Fruit fly (Drosophila melanogaster) whole organism, wandering third instar larva: Measurements from ENCODE around the gene CG18622.
"Not testable (repeated sequence)": the region's sequence is repeated elsewhere in the genome, so short reads cannot be mapped to it uniquely, and the experiment has no call there.

Source experiments
- Abd-B ChIP-seq: fragments of >200 bp; optimal IDR thresholded peaks from 2 replicates; lab custom pipeline; 2017; ENCODE audit warnings: missing biosample characterization, missing genetic modification characterization
- CG32264 ChIP-seq: fragments of 200-800 bp; sonication (Bioruptor generic); optimal IDR thresholded peaks from 2 replicates; lab custom pipeline; 2016; ENCODE audit warnings: missing biosample characterization, missing genetic modification characterization
- CG9705 ChIP-seq: fragments of 200-800 bp; sonication (Bioruptor generic); optimal IDR thresholded peaks from 2 replicates; lab custom pipeline; 2018; ENCODE audit warnings: missing biosample characterization, mild to moderate bottlenecking, missing genetic modification characterization
- CrebA ChIP-seq: fragments of 200-800 bp; sonication (Bioruptor generic); optimal IDR thresholded peaks from 2 replicates; lab custom pipeline; 2016; ENCODE audit warnings: missing biosample characterization, mild to moderate bottlenecking, missing genetic modification characterization, borderline replicate concordance
- Dfd ChIP-seq: fragments of >200 bp; optimal IDR thresholded peaks from 2 replicates; lab custom pipeline; 2017; ENCODE audit warnings: missing biosample characterization, missing genetic modification characterization
- Dif ChIP-seq: fragments of 200-275, 200-300 bp; sonication (Bioruptor generic); optimal IDR thresholded peaks from 2 replicates; lab custom pipeline; 2018; ENCODE audit warnings: missing biosample characterization, missing genetic modification characterization; ENCODE audit not compliant: partially characterized antibody
- GATAd ChIP-seq: sonication (Bioruptor generic); optimal IDR thresholded peaks from 2 replicates; lab custom pipeline; 2016; ENCODE audit warnings: missing biosample characterization, missing genetic modification characterization
- HLH106 ChIP-seq: fragments of 200-800 bp; optimal IDR thresholded peaks from 3 replicates; lab custom pipeline; 2019; ENCODE audit warnings: missing biosample characterization, mild to moderate bottlenecking, missing genetic modification characterization, moderate library complexity
- Hnf4 ChIP-seq: fragments of 200-800 bp; sonication (Bioruptor generic); optimal IDR thresholded peaks from 2 replicates; lab custom pipeline; 2016; ENCODE audit warnings: missing biosample characterization, mild to moderate bottlenecking, missing genetic modification characterization
- Hr78 ChIP-seq: fragments of >200 bp; optimal IDR thresholded peaks from 2 replicates; lab custom pipeline; 2017; ENCODE audit warnings: missing biosample characterization, missing genetic modification characterization
- Hr83 ChIP-seq: fragments of 200-300 bp; sonication (Bioruptor generic); optimal IDR thresholded peaks from 2 replicates; lab custom pipeline; 2016; ENCODE audit warnings: missing biosample characterization, mild to moderate bottlenecking, missing genetic modification characterization, moderate library complexity; ENCODE audit not compliant: poor library complexity, severe bottlenecking
- Jra ChIP-seq: sonication (Bioruptor generic); optimal IDR thresholded peaks from 2 replicates; lab custom pipeline; 2016; ENCODE audit warnings: missing biosample characterization, missing genetic modification characterization
- Mio ChIP-seq: sonication (Bioruptor generic); optimal IDR thresholded peaks from 2 replicates; lab custom pipeline; 2016; ENCODE audit warnings: missing biosample characterization, missing genetic modification characterization
- Myc ChIP-seq: fragments of >200 bp; optimal IDR thresholded peaks from 2 replicates; lab custom pipeline; 2017
- N ChIP-seq: fragments of >200 bp; optimal IDR thresholded peaks from 2 replicates; lab custom pipeline; 2018; ENCODE audit warnings: missing biosample characterization, missing external identifiers, missing genetic modification characterization
- OdsH ChIP-seq: fragments of 200-800 bp; sonication (Bioruptor generic); optimal IDR thresholded peaks from 2 replicates; lab custom pipeline; 2016; ENCODE audit warnings: missing biosample characterization, mild to moderate bottlenecking, missing genetic modification characterization
- Rel ChIP-seq, 2 experiments: fragments of 200-800 bp; sonication (Bioruptor generic) in 1 of 2; optimal IDR thresholded peaks; 2 replicates in 1 of 2; 3 replicates in 1 of 2; lab custom pipeline; 2016 to 2019; ENCODE audit warnings: mild to moderate bottlenecking in 2 of 2, missing biosample characterization in 2 of 2, missing genetic modification characterization in 2 of 2, moderate library complexity in 1 of 2
- Sp1 ChIP-seq: fragments of 200-800 bp; sonication (Bioruptor generic); optimal IDR thresholded peaks from 3 replicates; lab custom pipeline; 2019; ENCODE audit warnings: missing biosample characterization, mild to moderate bottlenecking, missing genetic modification characterization, moderate library complexity
- Vsx2 ChIP-seq: fragments of 200-300, 225-300 bp; sonication (Bioruptor generic); optimal IDR thresholded peaks from 2 replicates; lab custom pipeline; 2018; ENCODE audit warnings: missing biosample characterization, missing genetic modification characterization; ENCODE audit not compliant: partially characterized antibody
- br ChIP-seq: fragments of 200-800 bp; sonication (Bioruptor generic); optimal IDR thresholded peaks from 2 replicates; lab custom pipeline; 2016; ENCODE audit warnings: missing biosample characterization, missing genetic modification characterization
- brk ChIP-seq: fragments of 200-800 bp; sonication (Bioruptor generic); optimal IDR thresholded peaks from 2 replicates; lab custom pipeline; 2016; ENCODE audit warnings: missing biosample characterization, mild to moderate bottlenecking, missing genetic modification characterization
- dl ChIP-seq, 2 experiments: fragments of 175-275, 200-275 bp in 1 of 2; fragments of 200-275 bp in 1 of 2; sonication (Bioruptor generic); optimal IDR thresholded peaks; lab custom pipeline; 2018; ENCODE audit warnings: mild to moderate bottlenecking in 2 of 2, missing biosample characterization in 2 of 2, missing genetic modification characterization in 2 of 2, moderate library complexity in 2 of 2; ENCODE audit not compliant: partially characterized antibody in 2 of 2, insufficient read depth in 1 of 2
- dmrt93B ChIP-seq: fragments of 200-800 bp; sonication (Bioruptor generic); optimal IDR thresholded peaks from 2 replicates; lab custom pipeline; 2018; ENCODE audit warnings: missing biosample characterization, mild to moderate bottlenecking, missing genetic modification characterization
- dsf ChIP-seq: sonication (Bioruptor generic); optimal IDR thresholded peaks from 2 replicates; lab custom pipeline; 2016; ENCODE audit warnings: missing biosample characterization, missing genetic modification characterization, borderline replicate concordance
- ey ChIP-seq: fragments of 200-800 bp; sonication (Bioruptor generic); optimal IDR thresholded peaks from 2 replicates; lab custom pipeline; 2016; ENCODE audit warnings: missing biosample characterization, missing genetic modification characterization
- foxo ChIP-seq, 2 experiments: fragments of 200-800 bp; sonication (Bioruptor generic); optimal IDR thresholded peaks; 2 replicates in 1 of 2; 3 replicates in 1 of 2; lab custom pipeline; 2016 to 2017; ENCODE audit warnings: missing biosample characterization in 2 of 2, missing genetic modification characterization in 2 of 2
- fru ChIP-seq: fragments of 200-800 bp; sonication (Bioruptor generic); optimal IDR thresholded peaks from 3 replicates; lab custom pipeline; 2016; ENCODE audit warnings: missing biosample characterization, mild to moderate bottlenecking, missing genetic modification characterization
- h ChIP-seq: fragments of 200-800 bp; sonication (Bioruptor generic); optimal IDR thresholded peaks from 3 replicates; lab custom pipeline; 2016; ENCODE audit warnings: missing biosample characterization, mild to moderate bottlenecking, missing genetic modification characterization
- jim ChIP-seq: fragments of 175-275, 200-325 bp; sonication (Bioruptor generic); optimal IDR thresholded peaks from 2 replicates; lab custom pipeline; 2016; ENCODE audit warnings: missing biosample characterization, mild to moderate bottlenecking, missing genetic modification characterization
- lola ChIP-seq: fragments of >200 bp; optimal IDR thresholded peaks from 2 replicates; lab custom pipeline; 2017; ENCODE audit warnings: missing biosample characterization, missing genetic modification characterization
- pan ChIP-seq: fragments of >200 bp; optimal IDR thresholded peaks from 2 replicates; lab custom pipeline; 2017
- psq ChIP-seq: fragments of 200-800 bp; sonication (Bioruptor generic); optimal IDR thresholded peaks from 3 replicates; lab custom pipeline; 2017; ENCODE audit warnings: missing biosample characterization, mild to moderate bottlenecking, missing genetic modification characterization, moderate library complexity
- rgr ChIP-seq: fragments of 200-800 bp; sonication (Bioruptor generic); optimal IDR thresholded peaks from 3 replicates; lab custom pipeline; 2016; ENCODE audit warnings: missing biosample characterization, mild to moderate bottlenecking, missing genetic modification characterization
- sage ChIP-seq: fragments of 200-800 bp; sonication (Bioruptor generic); optimal IDR thresholded peaks from 2 replicates; lab custom pipeline; 2016; ENCODE audit warnings: missing biosample characterization, mild to moderate bottlenecking, missing genetic modification characterization
- sv ChIP-seq: fragments of 200-800 bp; sonication (Bioruptor generic); optimal IDR thresholded peaks from 3 replicates; lab custom pipeline; 2016; ENCODE audit warnings: missing biosample characterization, missing genetic modification characterization
- tai ChIP-seq: sonication (Bioruptor generic); optimal IDR thresholded peaks from 2 replicates; lab custom pipeline; 2016; ENCODE audit warnings: missing biosample characterization, missing genetic modification characterization
- usp ChIP-seq: fragments of >200 bp; optimal IDR thresholded peaks from 2 replicates; lab custom pipeline; 2017; ENCODE audit warnings: missing biosample characterization, missing genetic modification characterization
- woc ChIP-seq: sonication (Bioruptor generic); optimal IDR thresholded peaks from 2 replicates; lab custom pipeline; 2016; ENCODE audit warnings: missing biosample characterization, mild to moderate bottlenecking, missing genetic modification characterization

The CG18622 gene

DNA sequence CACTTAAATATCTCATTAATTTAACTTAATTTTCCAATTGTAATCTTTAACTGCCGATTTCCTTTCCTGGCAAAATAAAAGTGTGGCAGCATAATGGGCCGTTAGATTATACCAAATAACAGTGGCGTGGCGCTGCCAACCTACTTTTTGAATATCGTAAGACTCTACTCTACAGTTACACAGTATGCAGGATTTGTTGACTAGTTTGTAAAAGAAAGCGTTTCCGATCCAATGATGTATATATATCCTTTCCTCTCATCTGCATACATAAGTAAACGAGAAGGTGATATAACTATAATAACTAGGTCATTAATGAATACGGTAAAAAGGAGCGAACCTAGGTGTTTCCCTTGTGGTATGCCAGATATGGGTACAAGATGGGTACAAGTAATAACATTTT lies 4.2 kb upstream of the CG18622 start, which contains the start of gene EMC2B:
EMC2B (minus strand) TSS at position 98 of the 400 bp plus-strand sequence.
- no peak for TF ChIP-seq lola (GFP tag; lab: Kevin White, UChicago)
- peak; percentile 19 for TF ChIP-seq OdsH (GFP tag; lab: Kevin White, UChicago)
- peak; percentile 56 for TF ChIP-seq HLH106 (tag; lab: Kevin White, UChicago)
- TF ChIP-seq Sp1 = peak; percentile 16
- peak; percentile 61 for TF ChIP-seq Myc
- peak; percentile 77 for TF ChIP-seq Hnf4 (GFP tag; lab: Kevin White, UChicago)
- no peak for TF ChIP-seq sv
- TF ChIP-seq brk (GFP tag; lab: Kevin White, UChicago) = no peak
- TF ChIP-seq jim (GFP tag; lab: Kevin White, UChicago) = no peak
- no peak for TF ChIP-seq CrebA (GFP tag; lab: Kevin White, UChicago)
- TF ChIP-seq dmrt93B = peak; percentile 15
- TF ChIP-seq pan (lab: Kevin White, UChicago) = no peak
- peak; percentile 53 for TF ChIP-seq h
- TF ChIP-seq Dif (GFP tag; lab: Kevin White, UChicago) = no peak
- TF ChIP-seq dl (GFP tag; optimal IDR thresholded peaks at IDR 0.05; lab: Kevin White, UChicago; ENCODE audit: insufficient read depth in 1 of 2, partially characterized antibody in 2 of 2) = no peak
- no peak for TF ChIP-seq psq (GFP tag; lab: Kevin White, UChicago)
- peak; percentile 46 for TF ChIP-seq rgr (GFP tag; lab: Kevin White, UChicago)
- peak; percentile 8 for TF ChIP-seq Mio
- TF ChIP-seq Dfd (GFP tag; lab: Kevin White, UChicago) = no peak
- peak; percentile 84 for TF ChIP-seq Hr83 (GFP tag; lab: Kevin White, UChicago)
- no peak for TF ChIP-seq N (GFP tag; lab: Kevin White, UChicago)
- peak; percentile 57 for TF ChIP-seq fru
- no peak for TF ChIP-seq usp (GFP tag; lab: Kevin White, UChicago)
- TF ChIP-seq Jra (GFP tag; lab: Kevin White, UChicago) = peak; percentile 67
- TF ChIP-seq Rel (GFP tag; optimal IDR thresholded peaks at IDR 0.05; lab: Kevin White, UChicago) = no peak
- peak; percentile 9 for TF ChIP-seq Rel (tag; optimal IDR thresholded peaks at IDR 0.05; lab: Kevin White, UChicago)
- peak; percentile 24 for TF ChIP-seq CG9705 (GFP tag; lab: Kevin White, UChicago)
- peak in 1 of 2 experiments; percentile 71 for TF ChIP-seq foxo (GFP tag; optimal IDR thresholded peaks at IDR 0.05; lab: Kevin White, UChicago)
- TF ChIP-seq Vsx2 (GFP tag; lab: Kevin White, UChicago) = no peak
- TF ChIP-seq CG32264 = peak; percentile 54
- peak; percentile 21 for TF ChIP-seq ey
- TF ChIP-seq dsf (GFP tag; lab: Kevin White, UChicago) = no peak
- peak; percentile 76 for TF ChIP-seq woc (GFP tag; lab: Kevin White, UChicago)
- no peak for TF ChIP-seq tai (GFP tag; lab: Kevin White, UChicago)
- TF ChIP-seq Abd-B (GFP tag; lab: Kevin White, UChicago) = no peak
- TF ChIP-seq GATAd (GFP tag; lab: Kevin White, UChicago) = no peak
- no peak for TF ChIP-seq sage (GFP tag; lab: Kevin White, UChicago)
- peak; percentile 59 for TF ChIP-seq br (GFP tag; lab: Kevin White, UChicago)
- TF ChIP-seq Hr78 (GFP tag; lab: Kevin White, UChicago) = no peak

DNA sequence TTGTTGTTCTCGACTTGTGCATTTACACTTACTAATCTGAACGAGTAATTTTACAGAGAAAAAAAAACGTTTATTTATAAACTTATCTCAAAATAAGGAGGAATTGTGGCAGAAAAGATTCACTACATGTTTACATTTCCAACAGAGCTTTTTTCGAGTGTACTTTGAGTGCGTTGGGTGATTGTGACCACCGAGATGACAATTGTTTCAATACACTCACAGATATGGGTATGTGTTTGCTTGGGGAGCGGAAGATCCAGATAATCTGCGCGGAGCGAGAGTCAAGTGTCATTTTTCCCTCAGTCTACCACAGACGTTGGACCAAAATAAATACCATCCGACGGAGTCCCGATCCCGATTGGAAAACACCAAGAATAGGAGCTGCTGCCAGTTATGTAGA lies 982 bp upstream of the CG18622 start, which contains the start of gene MESK4:
MESK4 (plus strand) TSS at position 301 of the 400 bp plus-strand sequence.
- not testable (repeated sequence) for TF ChIP-seq usp (GFP tag; lab: Kevin White, UChicago); Dfd (GFP tag; lab: Kevin White, UChicago); ey

DNA sequence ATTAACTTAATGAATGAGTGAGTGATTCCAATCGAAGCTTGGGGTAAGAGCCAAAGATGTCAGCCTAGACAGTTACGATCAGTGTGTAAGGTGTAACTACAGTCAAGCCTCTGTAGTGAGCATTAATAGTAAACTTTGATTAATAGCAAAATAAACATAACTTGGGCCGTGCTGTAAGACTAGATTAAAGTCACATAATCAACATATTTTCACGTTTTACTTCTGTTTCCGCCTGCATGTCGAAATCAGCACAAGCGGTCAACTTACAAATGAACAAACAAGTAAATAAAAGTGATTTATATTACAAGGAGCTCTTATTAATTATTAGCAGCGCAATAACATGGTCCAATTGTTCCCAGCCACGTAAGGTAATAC lies 379 bp upstream of the CG18622 start:
- TF ChIP-seq sage (GFP tag; lab: Kevin White, UChicago) (no peak), dsf (GFP tag; lab: Kevin White, UChicago) (no peak), CG32264 (no peak), Sp1 (no peak), foxo (GFP tag; optimal IDR thresholded peaks at IDR 0.05; lab: Kevin White, UChicago) (no peak), Rel (GFP tag; optimal IDR thresholded peaks at IDR 0.05; lab: Kevin White, UChicago) (no peak), Rel (tag; optimal IDR thresholded peaks at IDR 0.05; lab: Kevin White, UChicago) (no peak), brk (GFP tag; lab: Kevin White, UChicago) (no peak), Jra (GFP tag; lab: Kevin White, UChicago) (no peak), usp (GFP tag; lab: Kevin White, UChicago) (no peak), dl (GFP tag; optimal IDR thresholded peaks at IDR 0.05; lab: Kevin White, UChicago; ENCODE audit: insufficient read depth in 1 of 2, partially characterized antibody in 2 of 2) (no peak)
